Fruit fly (Drosophila melanogaster): ENCODE measurements around the gene Rpt4.

The Rpt4 gene

dm6 chrX:6304203-6304602 is 13.2 kb upstream of the Rpt4 start:
- TF ChIP-seq CG9948 (tag; optimal IDR thresholded peaks at IDR 0.05) (peak; percentile 14), rn (GFP tag; IDR thresholded peaks at IDR 0.05) (no peak), CG8301 (tag; optimal IDR thresholded peaks at IDR 0.05) (peak; percentile 9), CG15710 (tag; optimal IDR thresholded peaks at IDR 0.05) (peak; percentile 10)

dm6 chrX:6303675-6304074 is 12.6 kb upstream of the Rpt4 start, which contains the start of gene CG3823:
Gene CG3823, plus strand, starts transcription at chrX:6303975.
- TF ChIP-seq CG8159 (tag; optimal IDR thresholded peaks at IDR 0.05) (no peak), Pif1B (GFP tag; optimal IDR thresholded peaks at IDR 0.05) (no peak), Ets98B (GFP tag; IDR thresholded peaks at IDR 0.05) (no peak), CG10348 (GFP tag; IDR thresholded peaks at IDR 0.05) (no peak), EcR (GFP tag; optimal IDR thresholded peaks at IDR 0.05) (no peak), gl (tag; optimal IDR thresholded peaks at IDR 0.05) (no peak), CG13204 (GFP tag; optimal IDR thresholded peaks at IDR 0.05) (no peak), D1 (tag; optimal IDR thresholded peaks at IDR 0.05) (no peak), CG15710 (tag; optimal IDR thresholded peaks at IDR 0.05) (no peak), fd96Ca (GFP tag; IDR thresholded peaks at IDR 0.05) (no peak), CG12605 (GFP tag; IDR thresholded peaks at IDR 0.05) (no peak), CG32121 (GFP tag; IDR thresholded peaks at IDR 0.05) (no peak), Snoo (tag; optimal IDR thresholded peaks at IDR 0.05) (no peak), CG17806 (tag; optimal IDR thresholded peaks at IDR 0.05) (no peak)

- TF ChIP-seq CG12605 (GFP tag; IDR thresholded peaks at IDR 0.05) (no peak), D1 (tag; optimal IDR thresholded peaks at IDR 0.05) (no peak), CG32121 (GFP tag; IDR thresholded peaks at IDR 0.05) (no peak), Pif1A (GFP tag; optimal IDR thresholded peaks at IDR 0.05) (no peak), CG14655 (GFP tag; optimal IDR thresholded peaks at IDR 0.05) (no peak), CG34367 (tag; optimal IDR thresholded peaks at IDR 0.05) (no peak), CG10348 (GFP tag; IDR thresholded peaks at IDR 0.05) (no peak), CG4496 (GFP tag; IDR thresholded peaks at IDR 0.05) (no peak), Pif1B (GFP tag; optimal IDR thresholded peaks at IDR 0.05) (no peak), CG13204 (GFP tag; optimal IDR thresholded peaks at IDR 0.05) (no peak), CG9948 (tag; optimal IDR thresholded peaks at IDR 0.05) (no peak), CG15710 (tag; optimal IDR thresholded peaks at IDR 0.05) (no peak), Snoo (tag; optimal IDR thresholded peaks at IDR 0.05) (no peak), CG8301 (tag; optimal IDR thresholded peaks at IDR 0.05) (no peak), Ets98B (GFP tag; IDR thresholded peaks at IDR 0.05) (no peak), fd96Ca (GFP tag; IDR thresholded peaks at IDR 0.05) (no peak), CG8159 (tag; optimal IDR thresholded peaks at IDR 0.05) (no peak), rn (GFP tag; IDR thresholded peaks at IDR 0.05) (no peak), CG17806 (tag; optimal IDR thresholded peaks at IDR 0.05) (no peak), EcR (GFP tag; optimal IDR thresholded peaks at IDR 0.05) (no peak)
Measured at dm6 chrX:6303196-6303595, 12.2 kb upstream of the Rpt4 start.

- TF ChIP-seq CG8159 (tag; optimal IDR thresholded peaks at IDR 0.05) (no peak), Snoo (tag; optimal IDR thresholded peaks at IDR 0.05) (no peak), gl (tag; optimal IDR thresholded peaks at IDR 0.05) (no peak), CG14655 (GFP tag; optimal IDR thresholded peaks at IDR 0.05) (no peak), CG17806 (tag; optimal IDR thresholded peaks at IDR 0.05) (no peak), CG8301 (tag; optimal IDR thresholded peaks at IDR 0.05) (no peak), fd96Ca (GFP tag; IDR thresholded peaks at IDR 0.05) (no peak), EcR (GFP tag; optimal IDR thresholded peaks at IDR 0.05) (no peak), Ets98B (GFP tag; IDR thresholded peaks at IDR 0.05) (no peak), Pif1A (GFP tag; optimal IDR thresholded peaks at IDR 0.05) (no peak), CG12605 (GFP tag; IDR thresholded peaks at IDR 0.05) (no peak), CG13204 (GFP tag; optimal IDR thresholded peaks at IDR 0.05) (no peak), CG32121 (GFP tag; IDR thresholded peaks at IDR 0.05) (no peak), Pif1B (GFP tag; optimal IDR thresholded peaks at IDR 0.05) (no peak), CG34367 (tag; optimal IDR thresholded peaks at IDR 0.05) (no peak), CG15710 (tag; optimal IDR thresholded peaks at IDR 0.05) (no peak), CG4496 (GFP tag; IDR thresholded peaks at IDR 0.05) (no peak), rn (GFP tag; IDR thresholded peaks at IDR 0.05) (no peak), CG9948 (tag; optimal IDR thresholded peaks at IDR 0.05) (no peak)
Measured at dm6 chrX:6301052-6301451, 10.0 kb upstream of the Rpt4 start, which contains the start of gene CG12219. Gene CG12219, minus strand, starts transcription at chrX:6301285.

- peak; percentile 33; the same call in 1 of the 3 replicates for TF ChIP-seq fd96Ca (GFP tag; IDR thresholded peaks at IDR 0.05)
- TF ChIP-seq CG8159 (tag; optimal IDR thresholded peaks at IDR 0.05): no peak
- peak; percentile 14 for TF ChIP-seq CG9948 (tag; optimal IDR thresholded peaks at IDR 0.05)
- no peak for TF ChIP-seq Pif1A (GFP tag; optimal IDR thresholded peaks at IDR 0.05)
- TF ChIP-seq Snoo (tag; optimal IDR thresholded peaks at IDR 0.05): peak; percentile 57
- peak; percentile 53 for TF ChIP-seq CG15710 (tag; optimal IDR thresholded peaks at IDR 0.05)
- TF ChIP-seq CG17806 (tag; optimal IDR thresholded peaks at IDR 0.05): peak; percentile 19
Measured at dm6 chrX:6295129-6295539, 4.1 kb upstream of the Rpt4 start, which contains the start of the genes CG15891 and CG3815. Gene CG15891, minus strand, starts transcription at chrX:6295345. Gene CG3815, plus strand, starts transcription at chrX:6295389.

dm6 chrX:6294243-6294642 is 3.2 kb upstream of the Rpt4 start, which contains the start of gene CG15892:
Gene CG15892, minus strand, starts transcription at chrX:6294343.
- TF ChIP-seq gl (tag; optimal IDR thresholded peaks at IDR 0.05) (no peak), CG14655 (GFP tag; optimal IDR thresholded peaks at IDR 0.05) (no peak), EcR (GFP tag; optimal IDR thresholded peaks at IDR 0.05) (no peak)

- no peak for TF ChIP-seq gl (tag; optimal IDR thresholded peaks at IDR 0.05)
- TF ChIP-seq CG34367 (tag; optimal IDR thresholded peaks at IDR 0.05): no peak
- TF ChIP-seq EcR (GFP tag; optimal IDR thresholded peaks at IDR 0.05): no peak
- TF ChIP-seq fd96Ca (GFP tag; IDR thresholded peaks at IDR 0.05): no peak
- TF ChIP-seq CG32121 (GFP tag; IDR thresholded peaks at IDR 0.05): peak; percentile 43
- no peak for TF ChIP-seq CG9948 (tag; optimal IDR thresholded peaks at IDR 0.05)
- peak; percentile 44; the same call in 1 of the 3 replicates for TF ChIP-seq CG4496 (GFP tag; IDR thresholded peaks at IDR 0.05)
- no peak for TF ChIP-seq D1 (tag; optimal IDR thresholded peaks at IDR 0.05)
- no peak for TF ChIP-seq CG14655 (GFP tag; optimal IDR thresholded peaks at IDR 0.05)
- TF ChIP-seq Ets98B (GFP tag; IDR thresholded peaks at IDR 0.05): no peak
Measured at dm6 chrX:6287842-6288241, 3.2 kb downstream of the Rpt4 start, which contains the start of the genes Top3beta and wuho. Gene Top3beta, minus strand, starts transcription at chrX:6287990. Gene wuho, plus strand, starts transcription at chrX:6288100.

Measured in whole organism, pupa.